Fruit fly (Drosophila melanogaster) whole organism, embryonic: ENCODE results near the gene Df31.
A peak's percentile ranks its signal among the peaks of the same experiment; 100 is the strongest.

Experiments used
- Adf1 ChIP-seq: fragments of 200-800 bp; sonication (Bioruptor generic); IDR thresholded peaks from 2 replicates; pipeline ENCODE4 v1.3.6; 2022; ENCODE audit warnings: missing biosample characterization, missing genetic modification characterization
- C15 ChIP-seq: fragments of 200-800 bp; sonication (Bioruptor generic); IDR thresholded peaks from 3 replicates; pipeline ENCODE4 v1.3.6; 2022; ENCODE audit warnings: missing biosample characterization, missing genetic modification characterization
- CG11398 ChIP-seq: fragments of 200-800 bp; sonication (Bioruptor generic); optimal IDR thresholded peaks from 2 replicates; lab custom pipeline; 2016; ENCODE audit warnings: missing biosample characterization, missing genetic modification characterization
- CG11695 ChIP-seq: fragments of 200-800 bp; sonication (Bioruptor generic); IDR thresholded peaks from 3 replicates; pipeline ENCODE4 v1.3.6; 2022; ENCODE audit warnings: missing biosample characterization, missing genetic modification characterization
- CG12155 ChIP-seq: fragments of 200-800 bp; sonication (Bioruptor generic); optimal IDR thresholded peaks from 3 replicates; lab custom pipeline; 2016; ENCODE audit warnings: missing biosample characterization, missing genetic modification characterization
- CG1233 ChIP-seq: fragments of 200-800 bp; sonication (Bioruptor generic); optimal IDR thresholded peaks from 4 replicates; lab custom pipeline; 2018; ENCODE audit warnings: missing biosample characterization, mild to moderate bottlenecking, missing genetic modification characterization
- CG1529 ChIP-seq: fragments of 200-800 bp; sonication (Bioruptor generic); optimal IDR thresholded peaks from 3 replicates; lab custom pipeline; 2018; ENCODE audit warnings: missing biosample characterization, missing genetic modification characterization
- CG17186 ChIP-seq: fragments of 200-800 bp; sonication (Bioruptor generic); optimal IDR thresholded peaks from 3 replicates; lab custom pipeline; 2017; ENCODE audit warnings: missing biosample characterization, missing genetic modification reagents, missing genetic modification characterization
- CG2120 ChIP-seq: fragments of 200-800 bp; sonication (Bioruptor generic); optimal IDR thresholded peaks from 3 replicates; lab custom pipeline; 2016; ENCODE audit warnings: missing biosample characterization, missing genetic modification characterization
- CG2875 ChIP-seq: fragments of 200-800 bp; sonication (Bioruptor generic); optimal IDR thresholded peaks from 2 replicates; lab custom pipeline; 2017; ENCODE audit warnings: missing biosample characterization, mild to moderate bottlenecking, missing genetic modification characterization, missing genetic modification reagents
- CG2889 ChIP-seq: fragments of 200-800 bp; sonication (Bioruptor generic); IDR thresholded peaks from 3 replicates; pipeline ENCODE4 v1.3.6; 2022; ENCODE audit warnings: missing biosample characterization, missing genetic modification characterization
- CG30020 ChIP-seq: fragments of 200-800 bp; optimal IDR thresholded peaks from 2 replicates; lab custom pipeline; 2019; ENCODE audit warnings: missing biosample characterization, mild to moderate bottlenecking, missing genetic modification characterization, moderate library complexity
- CG30403 ChIP-seq: fragments of 200-800 bp; sonication (Bioruptor generic); optimal IDR thresholded peaks from 3 replicates; lab custom pipeline; 2016; ENCODE audit warnings: missing biosample characterization, missing genetic modification characterization
- CG3847 ChIP-seq: fragments of 200-800 bp; sonication (Bioruptor generic); IDR thresholded peaks from 2 replicates; pipeline ENCODE4 v1.3.6; 2022; ENCODE audit warnings: missing biosample characterization, missing genetic modification characterization
- CG42726 ChIP-seq: fragments of 200-800 bp; sonication (Bioruptor generic); IDR thresholded peaks from 2 replicates; pipeline ENCODE4 v1.3.6; 2022; ENCODE audit warnings: missing biosample characterization, missing genetic modification characterization; ENCODE audit not compliant: partially characterized antibody
- CG4282 ChIP-seq: fragments of 200-800 bp; sonication (Bioruptor generic); optimal IDR thresholded peaks from 2 replicates; lab custom pipeline; 2016; ENCODE audit warnings: missing biosample characterization, missing genetic modification characterization
- CG4328 ChIP-seq: fragments of 200-800 bp; sonication (Bioruptor generic); optimal IDR thresholded peaks from 3 replicates; lab custom pipeline; 2017; ENCODE audit warnings: missing biosample characterization, missing genetic modification reagents, missing genetic modification characterization
- CG4404 ChIP-seq: fragments of 200-800 bp; sonication (Bioruptor generic); IDR thresholded peaks from 2 replicates; pipeline ENCODE4 v1.3.6; 2022; ENCODE audit warnings: missing biosample characterization, missing genetic modification characterization
- CG4707 ChIP-seq: fragments of 200-800 bp; sonication (Bioruptor generic); optimal IDR thresholded peaks from 2 replicates; lab custom pipeline; 2018; ENCODE audit warnings: missing biosample characterization, mild to moderate bottlenecking, missing genetic modification characterization, moderate library complexity
- CG5953 ChIP-seq: fragments of 200-800 bp; sonication (Bioruptor generic); IDR thresholded peaks from 2 replicates; pipeline ENCODE4 v1.3.6; 2022; ENCODE audit warnings: missing biosample characterization, missing genetic modification characterization
- CG8765 ChIP-seq: fragments of 200-800 bp; sonication (Bioruptor generic); IDR thresholded peaks from 2 replicates; pipeline ENCODE4 v1.3.6; 2022; ENCODE audit warnings: missing biosample characterization, missing genetic modification characterization
- CG9215 ChIP-seq: fragments of 200-800 bp; sonication (Bioruptor generic); IDR thresholded peaks from 2 replicates; pipeline ENCODE4 v1.3.6; 2022; ENCODE audit warnings: missing biosample characterization, missing genetic modification characterization
- CG9932 ChIP-seq: fragments of 200-800 bp; sonication (Bioruptor generic); IDR thresholded peaks from 2 replicates; pipeline ENCODE4 v1.3.6; 2022; ENCODE audit warnings: missing biosample characterization, missing genetic modification characterization
- Fer2 ChIP-seq: fragments of 200-800 bp; sonication (Bioruptor generic); optimal IDR thresholded peaks from 2 replicates; lab custom pipeline; 2018; ENCODE audit warnings: missing biosample characterization, mild to moderate bottlenecking, missing genetic modification characterization, moderate library complexity
- GATAe ChIP-seq: fragments of 200-800 bp; sonication (Bioruptor generic); conservative IDR thresholded peaks from 2 replicates; pipeline ENCODE4 v1.3.6; 2022; ENCODE audit warnings: missing biosample characterization, missing genetic modification characterization
- HHEX ChIP-seq: fragments of 200-800 bp; sonication (Bioruptor generic); optimal IDR thresholded peaks from 3 replicates; lab custom pipeline; 2017; ENCODE audit warnings: missing biosample characterization, mild to moderate bottlenecking, missing genetic modification characterization, missing genetic modification reagents
- HLH4C ChIP-seq: fragments of 200-800 bp; sonication (Bioruptor generic); IDR thresholded peaks from 3 replicates; pipeline ENCODE4 v1.3.6; 2022; ENCODE audit warnings: missing biosample characterization, missing genetic modification characterization; ENCODE audit not compliant: partially characterized antibody
- HmgZ ChIP-seq: fragments of 200-800 bp; sonication (Bioruptor generic); optimal IDR thresholded peaks from 2 replicates; lab custom pipeline; 2018; ENCODE audit warnings: missing biosample characterization, mild to moderate bottlenecking, missing genetic modification characterization
- NK7.1 ChIP-seq: fragments of 200-800 bp; sonication (Bioruptor generic); optimal IDR thresholded peaks from 3 replicates; lab custom pipeline; 2016; ENCODE audit warnings: missing biosample characterization, missing genetic modification characterization
- Pdp1 ChIP-seq, 2 experiments: fragments of 200-800 bp; sonication (Bioruptor generic); optimal IDR thresholded peaks; 3 replicates each; lab custom pipeline; 2016; ENCODE audit warnings: missing biosample characterization in 2 of 2, missing genetic modification characterization in 2 of 2, mild to moderate bottlenecking in 1 of 2, moderate library complexity in 1 of 2
- Sox102F ChIP-seq: fragments of 200-800 bp; sonication (Bioruptor generic); optimal IDR thresholded peaks from 2 replicates; lab custom pipeline; 2018; ENCODE audit warnings: missing biosample characterization, mild to moderate bottlenecking, missing genetic modification characterization, moderate library complexity
- bcd ChIP-seq: fragments of 200-800 bp; sonication (Bioruptor generic); optimal IDR thresholded peaks from 2 replicates; lab custom pipeline; 2017; ENCODE audit warnings: missing biosample characterization, mild to moderate bottlenecking, missing genetic modification characterization
- bigmax ChIP-seq: fragments of 200-800 bp; sonication (Bioruptor generic); optimal IDR thresholded peaks from 2 replicates; lab custom pipeline; 2018; ENCODE audit warnings: missing biosample characterization, mild to moderate bottlenecking, missing genetic modification characterization
- da ChIP-seq: fragments of 200-800 bp; sonication (Bioruptor generic); optimal IDR thresholded peaks from 2 replicates; lab custom pipeline; 2016; ENCODE audit warnings: missing biosample characterization, missing genetic modification characterization
- danr ChIP-seq: fragments of 200-800 bp; sonication (Bioruptor generic); IDR thresholded peaks from 2 replicates; pipeline ENCODE4 v1.3.6; 2022; ENCODE audit warnings: missing biosample characterization, missing genetic modification characterization
- disco-r ChIP-seq: fragments of 200-800 bp; sonication (Bioruptor generic); optimal IDR thresholded peaks from 2 replicates; lab custom pipeline; 2016; ENCODE audit warnings: missing biosample characterization, missing genetic modification characterization
- dmrt99B ChIP-seq: fragments of 200-800 bp; sonication (Bioruptor generic); optimal IDR thresholded peaks from 2 replicates; lab custom pipeline; 2018; ENCODE audit warnings: missing biosample characterization, mild to moderate bottlenecking, missing genetic modification characterization, moderate library complexity
- fd96Cb ChIP-seq: fragments of 200-800 bp; sonication (Bioruptor generic); optimal IDR thresholded peaks from 2 replicates; lab custom pipeline; 2018; ENCODE audit warnings: missing biosample characterization, mild to moderate bottlenecking, missing genetic modification characterization, moderate library complexity
- gsb ChIP-seq: fragments of 200-800 bp; sonication (Bioruptor generic); IDR thresholded peaks from 2 replicates; pipeline ENCODE4 v1.3.6; 2022; ENCODE audit warnings: missing biosample characterization, missing genetic modification characterization
- hbn ChIP-seq: fragments of 200-800 bp; sonication (Bioruptor generic); IDR thresholded peaks from 2 replicates; pipeline ENCODE4 v1.3.6; 2022; ENCODE audit warnings: missing biosample characterization, missing genetic modification characterization; ENCODE audit not compliant: partially characterized antibody
- hth ChIP-seq: fragments of >200 bp; optimal IDR thresholded peaks from 2 replicates; lab custom pipeline; 2017; ENCODE audit warnings: inconsistent platforms
- kay ChIP-seq: fragments of 200-800 bp; sonication (Bioruptor generic); optimal IDR thresholded peaks from 2 replicates; lab custom pipeline; 2016; ENCODE audit warnings: missing biosample characterization, missing genetic modification characterization
- klu ChIP-seq: fragments of 200-800 bp; sonication (Bioruptor generic); IDR thresholded peaks from 2 replicates; pipeline ENCODE4 v1.3.6; 2022; ENCODE audit warnings: missing biosample characterization, missing genetic modification characterization
- nau ChIP-seq: fragments of 200-800 bp; sonication (Bioruptor generic); optimal IDR thresholded peaks from 3 replicates; lab custom pipeline; 2017; ENCODE audit warnings: missing biosample characterization, mild to moderate bottlenecking, missing genetic modification characterization, missing genetic modification reagents
- otp ChIP-seq: fragments of 200-800 bp; sonication (Bioruptor generic); IDR thresholded peaks from 3 replicates; pipeline ENCODE4, ENCODE4 v1.3.6; 2022; ENCODE audit warnings: missing biosample characterization, missing genetic modification characterization
- rib ChIP-seq: fragments of 200-800 bp; sonication (Bioruptor generic); IDR thresholded peaks from 2 replicates; pipeline ENCODE4 v1.3.6; 2022; ENCODE audit warnings: missing biosample characterization, missing genetic modification characterization
- run ChIP-seq: fragments of 200-800 bp; sonication (Bioruptor generic); optimal IDR thresholded peaks from 3 replicates; lab custom pipeline; 2018; ENCODE audit warnings: missing biosample characterization, mild to moderate bottlenecking, missing genetic modification characterization
- sima ChIP-seq: fragments of 200-800 bp; sonication (Bioruptor generic); optimal IDR thresholded peaks from 2 replicates; lab custom pipeline; 2016; ENCODE audit warnings: missing biosample characterization, missing genetic modification characterization
- sob ChIP-seq: fragments of 200-800 bp; sonication (Bioruptor generic); IDR thresholded peaks from 2 replicates; pipeline ENCODE4 v1.3.6; 2022; ENCODE audit warnings: missing biosample characterization, missing genetic modification characterization
- stc ChIP-seq: fragments of 200-800 bp; sonication (Bioruptor generic); IDR thresholded peaks from 2 replicates; pipeline ENCODE4 v1.3.6; 2022; ENCODE audit warnings: missing biosample characterization, missing genetic modification characterization

Df31 gene

dm6 chr2L:21618738-21619431 is 10.8 kb downstream of the Df31 start (continued):
- peak; percentile 52 for TF ChIP-seq dmrt99B (tag; lab: Kevin White, UChicago)
- TF ChIP-seq CG1233 = no peak
- TF ChIP-seq CG2875 (GFP tag; lab: Kevin White, UChicago) = no peak
- peak; percentile 78 for TF ChIP-seq kay (GFP tag; lab: Kevin White, UChicago)
- no peak; the same call in 2 of the 3 replicates for TF ChIP-seq CG2889 (GFP tag; lab: Robert Waterston, UW)
- TF ChIP-seq hth = no peak
- TF ChIP-seq CG17186 = no peak
- peak; percentile 12 for TF ChIP-seq HmgZ (tag; lab: Kevin White, UChicago)
- TF ChIP-seq HLH4C (GFP tag; lab: Robert Waterston, UW) = no peak
- no peak for TF ChIP-seq NK7.1 (GFP tag; lab: Kevin White, UChicago)
- no peak for TF ChIP-seq klu (GFP tag; lab: Robert Waterston, UW)
- no peak for TF ChIP-seq CG4404 (GFP tag; lab: Robert Waterston, UW)
- no peak for TF ChIP-seq CG8765 (GFP tag; lab: Robert Waterston, UW)
- TF ChIP-seq CG4707 = no peak
- no peak for TF ChIP-seq run (tag; lab: Kevin White, UChicago)
- no peak for TF ChIP-seq CG9215 (GFP tag; lab: Robert Waterston, UW)
- peak; percentile 53 for TF ChIP-seq CG30403
- TF ChIP-seq CG11695 (GFP tag; lab: Robert Waterston, UW) = peak; percentile 50; the same call in 2 of the 3 replicates
- no peak for TF ChIP-seq CG4282 (GFP tag; lab: Kevin White, UChicago)
- no peak for TF ChIP-seq Sox102F (GFP tag; lab: Kevin White, UChicago)
- TF ChIP-seq sima (GFP tag; lab: Kevin White, UChicago) = no peak
- peak; percentile 45; the same call in 1 of the 3 replicates for TF ChIP-seq otp (GFP tag; lab: Robert Waterston, UW)
- TF ChIP-seq nau = no peak
- no peak for TF ChIP-seq da (GFP tag; lab: Kevin White, UChicago)
- TF ChIP-seq hbn (GFP tag; lab: Robert Waterston, UW) = no peak
- TF ChIP-seq stc (GFP tag; lab: Robert Waterston, UW) = no peak
- peak; percentile 54 for TF ChIP-seq CG2120 (GFP tag; lab: Kevin White, UChicago)
- no peak for TF ChIP-seq GATAe (GFP tag; lab: Robert Waterston, UW)
- TF ChIP-seq sob (GFP tag; lab: Robert Waterston, UW) = 0 out of 2 replicates have a peak, but pooled peaks have one; percentile 11
- TF ChIP-seq CG1529 (GFP tag; lab: Kevin White, UChicago) = no peak
- no peak for TF ChIP-seq bcd (GFP tag; lab: Kevin White, UChicago)
- TF ChIP-seq CG5953 = no peak
- no peak for TF ChIP-seq Fer2 (tag; lab: Kevin White, UChicago)
- no peak for TF ChIP-seq disco-r (GFP tag; lab: Kevin White, UChicago)
- TF ChIP-seq CG9932 (GFP tag; lab: Robert Waterston, UW) = no peak; the same call in 1 of the 2 replicates
- TF ChIP-seq gsb (GFP tag; lab: Robert Waterston, UW) = no peak
- peak; percentile 57; the same call in 1 of the 2 replicates for TF ChIP-seq rib
- no peak for TF ChIP-seq HHEX (GFP tag; lab: Kevin White, UChicago)
- no peak for TF ChIP-seq CG4328
- TF ChIP-seq CG12155 = peak; percentile 23
- TF ChIP-seq CG42726 (GFP tag; lab: Robert Waterston, UW) = no peak
- no peak for TF ChIP-seq CG11398 (GFP tag; lab: Kevin White, UChicago)
- no peak for TF ChIP-seq C15
- TF ChIP-seq fd96Cb (tag; lab: Kevin White, UChicago) = peak; percentile 22
- no peak for TF ChIP-seq CG3847 (GFP tag; lab: Robert Waterston, UW)
- TF ChIP-seq Pdp1 (GFP tag; optimal IDR thresholded peaks at IDR 0.05; lab: Kevin White, UChicago) = peak; percentile 46 to 91
- no peak for TF ChIP-seq CG30020 (tag; lab: Kevin White, UChicago)
- TF ChIP-seq danr (GFP tag; lab: Robert Waterston, UW) = no peak
- TF ChIP-seq bigmax (GFP tag; lab: Kevin White, UChicago) = no peak
- TF ChIP-seq Adf1 = no peak
